Worm (Caenorhabditis elegans): ENCODE measurements around the gene ddx-23.

The ddx-23 gene

ce11 chrIII:5874263-5874662, 21.2 kb upstream of the ddx-23 start (continued):
- TF ChIP-seq lsl-1 (GFP tag; optimal IDR thresholded peaks at IDR 0.05) (no peak), Y95B8A.8 (GFP tag; IDR thresholded peaks at IDR 0.05) (no peak), hsf-1 (GFP tag; IDR thresholded peaks at IDR 0.05) (no peak), zfh-2 (GFP tag; conservative IDR thresholded peaks at IDR 0.05) (no peak), ztf-25 (GFP tag; IDR thresholded peaks at IDR 0.05) (no peak), sptf-2 (GFP tag; optimal IDR thresholded peaks at IDR 0.05) (no peak), ama-1 (optimal IDR thresholded peaks at IDR 0.05) (peak; percentile 89), ama-1 (GFP tag; optimal IDR thresholded peaks at IDR 0.05) (peak in 1 of 2 experiments; percentile 3), lsy-27 (tag; optimal IDR thresholded peaks at IDR 0.05; ENCODE audit: borderline replicate concordance, insufficient read depth) (no peak), F10E7.11 (tag; optimal IDR thresholded peaks at IDR 0.05) (no peak), ceh-40 (GFP tag; IDR thresholded peaks at IDR 0.05) (no peak), hlh-12 (tag; optimal IDR thresholded peaks at IDR 0.05) (no peak), ets-4 (GFP tag; optimal IDR thresholded peaks at IDR 0.05) (no peak), bed-2 (GFP tag; IDR thresholded peaks at IDR 0.05) (no peak), ekl-4 (GFP tag; IDR thresholded peaks at IDR 0.05) (peak; percentile 65), Y79H2A.3 (GFP tag; conservative IDR thresholded peaks at IDR 0.05) (no peak), nhr-90 (tag; optimal IDR thresholded peaks at IDR 0.05) (peak; percentile 57), F57A8.1 (GFP tag; optimal IDR thresholded peaks at IDR 0.05) (no peak), repo-1 (tag; optimal IDR thresholded peaks at IDR 0.05) (peak; percentile 60), F39B2.1 (GFP tag; IDR thresholded peaks at IDR 0.05) (no peak), snpc-3.4 (tag; optimal IDR thresholded peaks at IDR 0.05) (no peak), akir-1 (GFP tag; optimal IDR thresholded peaks at IDR 0.05) (no peak), B0261.1 (tag; optimal IDR thresholded peaks at IDR 0.05) (no peak), Y67H2A.10 (GFP tag; conservative IDR thresholded peaks at IDR 0.05) (no peak), lin-40 (tag; optimal IDR thresholded peaks at IDR 0.05) (peak; percentile 52), F52B5.7 (tag; optimal IDR thresholded peaks at IDR 0.05) (no peak), rpc-1 (optimal IDR thresholded peaks at IDR 0.05) (no peak), rpc-1 (tag; optimal IDR thresholded peaks at IDR 0.05) (no peak), attf-6 (GFP tag; IDR thresholded peaks at IDR 0.05) (no peak), F55B11.4 (tag; optimal IDR thresholded peaks at IDR 0.05; ENCODE audit: borderline replicate concordance, insufficient read depth) (no peak), F33H1.4 (GFP tag; IDR thresholded peaks at IDR 0.05) (no peak), rec-8 (tag; optimal IDR thresholded peaks at IDR 0.05) (no peak), aptf-3 (GFP tag; IDR thresholded peaks at IDR 0.05) (no peak), hmg-1.2 (GFP tag; IDR thresholded peaks at IDR 0.05) (no peak), rcor-1 (GFP tag; IDR thresholded peaks at IDR 0.05) (no peak), snpc-4 (GFP tag; optimal IDR thresholded peaks at IDR 0.05) (no peak), snpc-4 (tag; optimal IDR thresholded peaks at IDR 0.05) (no peak), F37B4.10 (GFP tag; IDR thresholded peaks at IDR 0.05) (no peak)

ce11 chrIII:5872288-5872687, 19.2 kb upstream of the ddx-23 start:
- TF ChIP-seq ets-4 (GFP tag; optimal IDR thresholded peaks at IDR 0.05) (no peak), tlf-1 (GFP tag; optimal IDR thresholded peaks at IDR 0.05) (no peak), B0261.1 (tag; optimal IDR thresholded peaks at IDR 0.05) (no peak), ztf-18 (tag; optimal IDR thresholded peaks at IDR 0.05) (no peak), atf-7 (tag; optimal IDR thresholded peaks at IDR 0.05) (no peak), F23B12.7 (tag; optimal IDR thresholded peaks at IDR 0.05; ENCODE audit: insufficient read depth) (no peak)

All from whole organism, young adult.